Fruit fly (Drosophila melanogaster) whole organism, embryonic: ENCODE measurements around the gene Dmtn.

ENCODE experiments used
- Adf1 ChIP-seq: fragments of 200-800 bp; sonication (Bioruptor generic); IDR thresholded peaks from 2 replicates; pipeline ENCODE4 v1.3.6; 2022; ENCODE audit warnings: missing biosample characterization, missing genetic modification characterization
- CG11456 ChIP-seq: fragments of 200-800 bp; sonication (Bioruptor generic); IDR thresholded peaks from 3 replicates; pipeline ENCODE4 v1.3.6; 2022; ENCODE audit warnings: missing biosample characterization, missing genetic modification characterization
- CG12236 ChIP-seq: fragments of 200-800 bp; sonication (Bioruptor generic); optimal IDR thresholded peaks from 2 replicates; lab custom pipeline; 2016; ENCODE audit warnings: missing biosample characterization, missing genetic modification characterization
- CG12299 ChIP-seq: fragments of 200-800 bp; sonication (Bioruptor generic); optimal IDR thresholded peaks from 2 replicates; lab custom pipeline; 2018; ENCODE audit warnings: missing biosample characterization, mild to moderate bottlenecking, missing genetic modification characterization
- CG13123 ChIP-seq: fragments of 200-800 bp; sonication (Bioruptor generic); optimal IDR thresholded peaks from 2 replicates; lab custom pipeline; 2016; ENCODE audit warnings: missing biosample characterization, missing genetic modification characterization
- CG13775 ChIP-seq: fragments of 200-800 bp; sonication (Bioruptor generic); optimal IDR thresholded peaks from 3 replicates; lab custom pipeline; 2017; ENCODE audit warnings: missing biosample characterization, mild to moderate bottlenecking, missing genetic modification characterization
- CG14441 ChIP-seq: fragments of 200-800 bp; sonication (Bioruptor generic); IDR thresholded peaks from 2 replicates; pipeline ENCODE4 v1.3.6; 2022; ENCODE audit warnings: missing biosample characterization, missing genetic modification characterization
- CG15696 ChIP-seq: fragments of 200-800 bp; sonication (Bioruptor generic); optimal IDR thresholded peaks from 2 replicates; lab custom pipeline; 2019; ENCODE audit warnings: missing biosample characterization, mild to moderate bottlenecking, missing genetic modification characterization, moderate library complexity
- CG1603 ChIP-seq: fragments of 200-800 bp; sonication (Bioruptor generic); optimal IDR thresholded peaks from 2 replicates; lab custom pipeline; 2019; ENCODE audit warnings: missing biosample characterization, mild to moderate bottlenecking, missing genetic modification characterization, moderate library complexity
- CG17186 ChIP-seq: fragments of 200-800 bp; sonication (Bioruptor generic); optimal IDR thresholded peaks from 3 replicates; lab custom pipeline; 2017; ENCODE audit warnings: missing biosample characterization, missing genetic modification reagents, missing genetic modification characterization
- CG18011 ChIP-seq: fragments of 200-800 bp; sonication (Bioruptor generic); optimal IDR thresholded peaks from 2 replicates; lab custom pipeline; 2017; ENCODE audit warnings: missing biosample characterization, missing genetic modification characterization, mild to moderate bottlenecking, moderate library complexity, missing genotype
- CG18619 ChIP-seq: fragments of 200-800 bp; sonication (Bioruptor generic); optimal IDR thresholded peaks from 3 replicates; lab custom pipeline; 2017; ENCODE audit warnings: missing biosample characterization, mild to moderate bottlenecking, missing genetic modification characterization
- CG31365 ChIP-seq: fragments of 200-800 bp; sonication (Bioruptor generic); optimal IDR thresholded peaks from 2 replicates; lab custom pipeline; 2018; ENCODE audit warnings: missing biosample characterization, mild to moderate bottlenecking, missing genetic modification characterization
- CG34224 ChIP-seq: fragments of 200-800 bp; sonication (Bioruptor generic); IDR thresholded peaks from 3 replicates; pipeline ENCODE4 v1.3.6; 2022; ENCODE audit warnings: missing biosample characterization, missing genetic modification characterization; ENCODE audit not compliant: partially characterized antibody
- CG4404 ChIP-seq: fragments of 200-800 bp; sonication (Bioruptor generic); IDR thresholded peaks from 2 replicates; pipeline ENCODE4 v1.3.6; 2022; ENCODE audit warnings: missing biosample characterization, missing genetic modification characterization
- CG4707 ChIP-seq: fragments of 200-800 bp; sonication (Bioruptor generic); optimal IDR thresholded peaks from 2 replicates; lab custom pipeline; 2018; ENCODE audit warnings: missing biosample characterization, mild to moderate bottlenecking, missing genetic modification characterization, moderate library complexity
- CG6254 ChIP-seq: fragments of 200-800 bp; sonication (Bioruptor generic); optimal IDR thresholded peaks from 3 replicates; lab custom pipeline; 2017; ENCODE audit warnings: mild to moderate bottlenecking, missing biosample characterization, missing genetic modification reagents, missing genetic modification characterization
- CG7786 ChIP-seq: fragments of 200-800 bp; sonication (Bioruptor generic); optimal IDR thresholded peaks from 2 replicates; lab custom pipeline; 2016; ENCODE audit warnings: missing biosample characterization, missing genetic modification characterization
- CG7963 ChIP-seq: fragments of 200-800 bp; sonication (Bioruptor generic); IDR thresholded peaks from 3 replicates; pipeline ENCODE4 v1.3.6; 2022; ENCODE audit warnings: missing biosample characterization, missing genetic modification characterization; ENCODE audit not compliant: partially characterized antibody
- CG8388 ChIP-seq: fragments of 200-800 bp; sonication (Bioruptor generic); optimal IDR thresholded peaks from 2 replicates; lab custom pipeline; 2019; ENCODE audit warnings: missing biosample characterization, mild to moderate bottlenecking, missing genetic modification characterization, moderate library complexity
- CG8765 ChIP-seq: fragments of 200-800 bp; sonication (Bioruptor generic); IDR thresholded peaks from 2 replicates; pipeline ENCODE4 v1.3.6; 2022; ENCODE audit warnings: missing biosample characterization, missing genetic modification characterization
- CG9876 ChIP-seq: fragments of 200-800 bp; sonication (Bioruptor generic); optimal IDR thresholded peaks from 2 replicates; lab custom pipeline; 2016; ENCODE audit warnings: missing biosample characterization, missing genetic modification characterization
- Doc3 ChIP-seq: fragments of 200-800 bp; sonication (Bioruptor generic); IDR thresholded peaks from 3 replicates; pipeline ENCODE4 v1.3.6; 2022; ENCODE audit warnings: missing biosample characterization, missing genetic modification characterization; ENCODE audit not compliant: partially characterized antibody
- E2f2 ChIP-seq: fragments of 200-800 bp; sonication (Bioruptor generic); IDR thresholded peaks from 2 replicates; pipeline ENCODE4 v1.3.6; 2022; ENCODE audit warnings: missing biosample characterization, missing genetic modification characterization
- Fer1 ChIP-seq: fragments of 200-800 bp; sonication (Bioruptor generic); optimal IDR thresholded peaks from 2 replicates; lab custom pipeline; 2017; ENCODE audit warnings: missing biosample characterization, mild to moderate bottlenecking, missing genetic modification characterization
- HLH3B ChIP-seq: fragments of 200-800 bp; sonication (Bioruptor generic); IDR thresholded peaks from 2 replicates; pipeline ENCODE4 v1.3.6; 2022; ENCODE audit warnings: missing biosample characterization, missing genetic modification characterization
- HmgD ChIP-seq: fragments of 200-800 bp; sonication (Bioruptor generic); optimal IDR thresholded peaks from 3 replicates; lab custom pipeline; 2016; ENCODE audit warnings: missing biosample characterization, missing genetic modification characterization
- Hr51 ChIP-seq, 2 experiments: fragments of 200-800 bp; sonication (Bioruptor generic); optimal IDR thresholded peaks; 2 replicates in 1 of 2; 3 replicates in 1 of 2; lab custom pipeline; 2016 to 2018; ENCODE audit warnings: missing biosample characterization in 2 of 2, missing genetic modification characterization in 2 of 2, mild to moderate bottlenecking in 1 of 2, moderate library complexity in 1 of 2
- Lpt ChIP-seq: fragments of >200 bp; optimal IDR thresholded peaks from 2 replicates; lab custom pipeline; 2018; ENCODE audit warnings: missing biosample characterization, missing genetic modification characterization
- Med ChIP-seq: fragments of 200-800 bp; sonication (Bioruptor generic); peaks from one replicate; lab custom pipeline; 2016; ENCODE audit warnings: missing biosample characterization, missing genetic modification characterization, mild to moderate bottlenecking, inconsistent platforms, moderate library complexity
- Ravus ChIP-seq: fragments of 200-800 bp; sonication (Bioruptor generic); IDR thresholded peaks from 2 replicates; pipeline ENCODE4 v1.3.6; 2022; ENCODE audit warnings: missing biosample characterization, missing genetic modification characterization
- Scr ChIP-seq: fragments of 200-800 bp; sonication (Bioruptor generic); IDR thresholded peaks from 2 replicates; pipeline ENCODE4 v1.3.6; 2022; ENCODE audit warnings: missing biosample characterization, missing genetic modification characterization; ENCODE audit not compliant: partially characterized antibody
- YL-1 ChIP-seq: fragments of 200-800 bp; sonication (Bioruptor generic); optimal IDR thresholded peaks from 3 replicates; lab custom pipeline; 2017; ENCODE audit warnings: missing biosample characterization, mild to moderate bottlenecking, missing genetic modification characterization
- ac ChIP-seq: fragments of 200-800 bp; sonication (Bioruptor generic); optimal IDR thresholded peaks from 3 replicates; lab custom pipeline; 2017; ENCODE audit warnings: missing biosample characterization, mild to moderate bottlenecking, missing genetic modification characterization
- ato ChIP-seq: fragments of 200-800 bp; sonication (Bioruptor generic); IDR thresholded peaks from 2 replicates; pipeline ENCODE4 v1.3.6; 2022; ENCODE audit warnings: missing biosample characterization, missing genetic modification characterization; ENCODE audit not compliant: partially characterized antibody
- en ChIP-seq: fragments of 200-800 bp; sonication (Bioruptor generic); optimal IDR thresholded peaks from 2 replicates; lab custom pipeline; 2016; ENCODE audit warnings: missing biosample characterization, missing genetic modification characterization
- gro ChIP-seq: fragments of 200-800 bp; sonication (Bioruptor generic); optimal IDR thresholded peaks from 2 replicates; lab custom pipeline; 2016; ENCODE audit warnings: missing biosample characterization, missing genetic modification characterization
- gsb-n ChIP-seq: fragments of 200-800 bp; sonication (Bioruptor generic); optimal IDR thresholded peaks from 3 replicates; lab custom pipeline; 2018; ENCODE audit warnings: missing biosample characterization, mild to moderate bottlenecking, missing genetic modification characterization
- jigr1 ChIP-seq: fragments of 200-800 bp; sonication (Bioruptor generic); IDR thresholded peaks from 3 replicates; pipeline ENCODE4 v1.3.6; 2022; ENCODE audit warnings: missing biosample characterization, missing genetic modification characterization
- lilli ChIP-seq: fragments of 200-800 bp; sonication (Bioruptor generic); optimal IDR thresholded peaks from 3 replicates; lab custom pipeline; 2016; ENCODE audit warnings: missing biosample characterization, missing genetic modification characterization
- maf-S ChIP-seq: fragments of 200-800 bp; sonication (Bioruptor generic); optimal IDR thresholded peaks from 2 replicates; lab custom pipeline; 2016; ENCODE audit warnings: missing biosample characterization, missing genetic modification characterization
- pfk ChIP-seq: fragments of 200-800 bp; sonication (Bioruptor generic); optimal IDR thresholded peaks from 2 replicates; lab custom pipeline; 2018; ENCODE audit warnings: missing biosample characterization, mild to moderate bottlenecking, missing genetic modification characterization, moderate library complexity
- ro ChIP-seq: fragments of 200-800 bp; sonication (Bioruptor generic); IDR thresholded peaks from 2 replicates; pipeline ENCODE4 v1.3.6; 2022; ENCODE audit warnings: missing biosample characterization, missing genetic modification characterization
- run ChIP-seq: fragments of 200-800 bp; sonication (Bioruptor generic); optimal IDR thresholded peaks from 3 replicates; lab custom pipeline; 2018; ENCODE audit warnings: missing biosample characterization, mild to moderate bottlenecking, missing genetic modification characterization
- ssp ChIP-seq: fragments of 200-800 bp; sonication (Bioruptor generic); IDR thresholded peaks from 2 replicates; pipeline ENCODE4 v1.3.6; 2022; ENCODE audit warnings: missing biosample characterization, missing genetic modification characterization
- stwl ChIP-seq: fragments of 200-800 bp; sonication (Bioruptor generic); optimal IDR thresholded peaks from 3 replicates; lab custom pipeline; 2018; ENCODE audit warnings: missing biosample characterization, mild to moderate bottlenecking, missing genetic modification characterization, moderate library complexity
- tap ChIP-seq: fragments of 200-800 bp; optimal IDR thresholded peaks from 3 replicates; lab custom pipeline; 2019; ENCODE audit warnings: missing biosample characterization, mild to moderate bottlenecking, missing genetic modification characterization, moderate library complexity
- tgo ChIP-seq: fragments of 200-800 bp; sonication (Bioruptor generic); IDR thresholded peaks from 3 replicates; pipeline ENCODE4 v1.3.6; 2022; ENCODE audit warnings: missing biosample characterization, missing genetic modification characterization
- trem ChIP-seq: fragments of 200-800 bp; optimal IDR thresholded peaks from 3 replicates; lab custom pipeline; 2019; ENCODE audit warnings: missing biosample characterization, mild to moderate bottlenecking, missing genetic modification characterization, moderate library complexity
- twi ChIP-seq: fragments of 200-800 bp; optimal IDR thresholded peaks from 2 replicates; lab custom pipeline; 2019; ENCODE audit warnings: missing biosample characterization, mild to moderate bottlenecking, missing genetic modification characterization, moderate library complexity
- zen2 ChIP-seq: fragments of 200-800 bp; sonication (Bioruptor generic); IDR thresholded peaks from 3 replicates; pipeline ENCODE4 v1.3.6; 2022; ENCODE audit warnings: missing biosample characterization, missing genetic modification characterization; ENCODE audit not compliant: partially characterized antibody

Dmtn gene

DNA sequence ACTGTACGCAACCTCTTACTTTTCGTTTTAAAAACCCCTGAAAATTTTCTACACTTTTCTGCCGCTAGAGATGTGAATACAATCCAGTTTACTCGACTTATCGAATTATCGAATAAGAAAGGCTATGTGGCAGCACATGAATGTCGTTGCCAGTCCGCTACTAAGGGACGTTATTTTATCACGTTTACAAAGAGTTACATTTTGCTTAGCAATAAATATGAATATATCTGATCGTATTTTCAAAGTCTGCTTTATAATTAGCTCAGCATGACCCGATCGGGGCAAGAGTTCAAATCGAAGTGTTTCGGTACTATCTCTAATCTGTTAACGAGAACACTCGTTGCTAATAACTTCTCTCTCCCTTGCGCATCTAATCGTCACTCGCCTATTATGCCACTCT, 37.6 kb downstream of the Dmtn start, which contains the start of gene CG42724 (continued):
- peak; percentile 80 for TF ChIP-seq gro (GFP tag; lab: Kevin White, UChicago)
- TF ChIP-seq YL-1 (GFP tag; lab: Kevin White, UChicago), result peak; percentile 64
- peak; percentile 50 for TF ChIP-seq CG12236 (GFP tag; lab: Kevin White, UChicago)
- TF ChIP-seq CG34224 (GFP tag; lab: Robert Waterston, UW), result no peak
- TF ChIP-seq lilli (GFP tag; lab: Kevin White, UChicago), result peak; percentile 83
- peak; percentile 36 for TF ChIP-seq CG13775 (GFP tag; lab: Kevin White, UChicago)
- no peak for TF ChIP-seq Fer1
- peak; percentile 71 for TF ChIP-seq CG7786 (GFP tag; lab: Kevin White, UChicago)
- peak; percentile 33 for TF ChIP-seq ssp
- peak; percentile 29; the same call in 1 of the 2 replicates for TF ChIP-seq E2f2
- no peak for TF ChIP-seq ro (GFP tag; lab: Robert Waterston, UW)
- peak; percentile 48 for TF ChIP-seq HmgD
- TF ChIP-seq CG6254, result no peak
- peak; percentile 57 for TF ChIP-seq stwl (tag; lab: Kevin White, UChicago)
- TF ChIP-seq CG8388, result no peak
- TF ChIP-seq Med (GFP tag; lab: Kevin White, UChicago), result peak; percentile 96
- no peak for TF ChIP-seq twi (tag; lab: Kevin White, UChicago)
- TF ChIP-seq CG18619 (GFP tag; lab: Kevin White, UChicago), result no peak
- TF ChIP-seq CG9876, result peak; percentile 75
- peak; percentile 59 for TF ChIP-seq tgo (GFP tag; lab: Robert Waterston, UW)
- peak; percentile 39 for TF ChIP-seq CG12299
- no peak for TF ChIP-seq Ravus (GFP tag; lab: Robert Waterston, UW)
- no peak for TF ChIP-seq CG31365 (tag; lab: Kevin White, UChicago)
- TF ChIP-seq zen2 (GFP tag; lab: Robert Waterston, UW), result no peak; the same call in 2 of the 3 replicates
- TF ChIP-seq ac (GFP tag; lab: Kevin White, UChicago), result no peak
- TF ChIP-seq maf-S (GFP tag; lab: Kevin White, UChicago), result peak; percentile 65
- peak; percentile 50 for TF ChIP-seq HLH3B (GFP tag; lab: Robert Waterston, UW)
- peak; percentile 42 for TF ChIP-seq CG18011 (GFP tag; lab: Kevin White, UChicago)
- TF ChIP-seq en (GFP tag; lab: Kevin White, UChicago), result peak; percentile 44
- TF ChIP-seq tap (tag; lab: Kevin White, UChicago), result no peak
- peak; percentile 45 for TF ChIP-seq CG13123 (GFP tag; lab: Kevin White, UChicago)
- peak; percentile 72 for TF ChIP-seq CG11456 (GFP tag; lab: Robert Waterston, UW)
- no peak for TF ChIP-seq Adf1 (GFP tag; lab: Robert Waterston, UW)
- TF ChIP-seq CG1603, result peak; percentile 91
- TF ChIP-seq CG7963 (GFP tag; lab: Robert Waterston, UW), result no peak
- peak; percentile 17; the same call in 1 of the 3 replicates for TF ChIP-seq Doc3 (GFP tag; lab: Robert Waterston, UW)
- TF ChIP-seq Hr51 (GFP tag; optimal IDR thresholded peaks at IDR 0.05; lab: Kevin White, UChicago), result peak in 1 of 2 experiments; percentile 58
- TF ChIP-seq CG17186, result peak; percentile 52
- peak; percentile 50 for TF ChIP-seq CG14441
- TF ChIP-seq trem (tag; lab: Kevin White, UChicago), result peak; percentile 71
- TF ChIP-seq CG4707 (GFP tag; lab: Kevin White, UChicago), result no peak
- TF ChIP-seq CG4404 (GFP tag; lab: Robert Waterston, UW), result no peak
- peak; percentile 6 for TF ChIP-seq gsb-n (tag; lab: Kevin White, UChicago)
- no peak for TF ChIP-seq pfk (GFP tag; lab: Kevin White, UChicago)
- no peak for TF ChIP-seq run
- no peak for TF ChIP-seq Lpt (GFP tag; lab: Kevin White, UChicago)
- peak; percentile 8 for TF ChIP-seq CG15696 (tag; lab: Kevin White, UChicago)
- TF ChIP-seq jigr1 (GFP tag; lab: Robert Waterston, UW), result no peak
- peak; percentile 35 for TF ChIP-seq Scr
- TF ChIP-seq ato, result no peak
- no peak for TF ChIP-seq CG8765 (GFP tag; lab: Robert Waterston, UW)
